Fruit fly (Drosophila melanogaster) whole organism, embryonic: ENCODE results near the gene fne.

Experiments
- ATbp ChIP-seq: fragments of 200-800 bp; sonication (Bioruptor generic); optimal IDR thresholded peaks from 2 replicates; lab custom pipeline; 2017; ENCODE audit warnings: missing biosample characterization, mild to moderate bottlenecking, missing genetic modification characterization, missing genetic modification reagents
- Atf6 ChIP-seq: fragments of 200-800 bp; sonication (Bioruptor generic); IDR thresholded peaks from 2 replicates; pipeline ENCODE4 v1.3.6; 2022; ENCODE audit warnings: missing biosample characterization, missing genetic modification characterization
- CG10209 ChIP-seq: fragments of 200-800 bp; sonication (Bioruptor generic); optimal IDR thresholded peaks from 3 replicates; lab custom pipeline; 2017; ENCODE audit warnings: missing biosample characterization, mild to moderate bottlenecking, missing genetic modification characterization, missing genetic modification reagents
- CG10267 ChIP-seq: fragments of 200-800 bp; sonication (Bioruptor generic); optimal IDR thresholded peaks from 2 replicates; lab custom pipeline; 2018; ENCODE audit warnings: missing biosample characterization, mild to moderate bottlenecking, missing genetic modification characterization, moderate library complexity
- CG10543 ChIP-seq: fragments of 200-800 bp; sonication (Bioruptor generic); optimal IDR thresholded peaks from 3 replicates; lab custom pipeline; 2017; ENCODE audit warnings: missing biosample characterization, mild to moderate bottlenecking, missing genetic modification characterization, moderate library complexity
- CG11398 ChIP-seq: fragments of 200-800 bp; sonication (Bioruptor generic); optimal IDR thresholded peaks from 2 replicates; lab custom pipeline; 2016; ENCODE audit warnings: missing biosample characterization, missing genetic modification characterization
- CG11504 ChIP-seq: fragments of 200-800 bp; sonication (Bioruptor generic); optimal IDR thresholded peaks from 3 replicates; lab custom pipeline; 2019; ENCODE audit warnings: missing biosample characterization, mild to moderate bottlenecking, missing genetic modification characterization, moderate library complexity
- CG12391 ChIP-seq: fragments of 200-800 bp; sonication (Bioruptor generic); optimal IDR thresholded peaks from 3 replicates; lab custom pipeline; 2018; ENCODE audit warnings: missing biosample characterization, mild to moderate bottlenecking, missing genetic modification characterization, moderate library complexity
- CG12769 ChIP-seq: fragments of 200-800 bp; sonication (Bioruptor generic); optimal IDR thresholded peaks from 2 replicates; lab custom pipeline; 2019; ENCODE audit warnings: missing biosample characterization, mild to moderate bottlenecking, missing genetic modification characterization, moderate library complexity
- CG13296 ChIP-seq: fragments of 200-800 bp; sonication (Bioruptor generic); optimal IDR thresholded peaks from 3 replicates; lab custom pipeline; 2018; ENCODE audit warnings: missing biosample characterization, mild to moderate bottlenecking, missing genetic modification characterization
- CG13424 ChIP-seq: fragments of 200-800 bp; sonication (Bioruptor generic); optimal IDR thresholded peaks from 2 replicates; lab custom pipeline; 2019; ENCODE audit warnings: missing biosample characterization, mild to moderate bottlenecking, missing genetic modification characterization, moderate library complexity
- CG15269 ChIP-seq: fragments of 200-800 bp; sonication (Bioruptor generic); optimal IDR thresholded peaks from 2 replicates; lab custom pipeline; 2018; ENCODE audit warnings: missing biosample characterization, mild to moderate bottlenecking, missing genetic modification characterization, moderate library complexity
- CG17385 ChIP-seq: fragments of 200-800 bp; sonication (Bioruptor generic); optimal IDR thresholded peaks from 3 replicates; lab custom pipeline; 2018; ENCODE audit warnings: missing biosample characterization, mild to moderate bottlenecking, missing genetic modification characterization
- CG17829 ChIP-seq: fragments of 200-800 bp; optimal IDR thresholded peaks from 2 replicates; lab custom pipeline; 2019; ENCODE audit warnings: missing biosample characterization, mild to moderate bottlenecking, missing genetic modification characterization, moderate library complexity
- CG30020 ChIP-seq: fragments of 200-800 bp; optimal IDR thresholded peaks from 2 replicates; lab custom pipeline; 2019; ENCODE audit warnings: missing biosample characterization, mild to moderate bottlenecking, missing genetic modification characterization, moderate library complexity
- CG31441 ChIP-seq: fragments of 200-800 bp; sonication (Bioruptor generic); IDR thresholded peaks from 2 replicates; pipeline ENCODE4 v1.3.6; 2022; ENCODE audit warnings: missing biosample characterization, missing genetic modification characterization
- CG32772 ChIP-seq: fragments of 200-800 bp; sonication (Bioruptor generic); IDR thresholded peaks from 2 replicates; pipeline ENCODE4 v1.3.6; 2022; ENCODE audit warnings: missing biosample characterization, missing genetic modification characterization
- CG3407 ChIP-seq: fragments of 200-800 bp; sonication (Bioruptor generic); optimal IDR thresholded peaks from 2 replicates; lab custom pipeline; 2018; ENCODE audit warnings: missing biosample characterization, mild to moderate bottlenecking, missing genetic modification characterization
- CG8924 ChIP-seq: fragments of 200-800 bp; optimal IDR thresholded peaks from 3 replicates; lab custom pipeline; 2019; ENCODE audit warnings: missing biosample characterization, mild to moderate bottlenecking, missing genetic modification characterization, moderate library complexity
- CG9727 ChIP-seq: fragments of 200-800 bp; sonication (Bioruptor generic); optimal IDR thresholded peaks from 3 replicates; lab custom pipeline; 2017; ENCODE audit warnings: missing biosample characterization, mild to moderate bottlenecking, missing genetic modification characterization
- CTCF ChIP-seq: fragments of 200-800 bp; sonication (Bioruptor generic); optimal IDR thresholded peaks from 2 replicates; lab custom pipeline; 2017; ENCODE audit warnings: missing biosample characterization, mild to moderate bottlenecking, missing genetic modification characterization, moderate library complexity
- CoRest ChIP-seq: fragments of 200-800 bp; sonication (Bioruptor generic); optimal IDR thresholded peaks from 3 replicates; lab custom pipeline; 2018; ENCODE audit warnings: missing biosample characterization, mild to moderate bottlenecking, missing genetic modification characterization, moderate library complexity
- Dp ChIP-seq: fragments of 200-800 bp; sonication (Bioruptor generic); optimal IDR thresholded peaks from 2 replicates; lab custom pipeline; 2018; ENCODE audit warnings: missing biosample characterization, mild to moderate bottlenecking, missing genetic modification characterization, moderate library complexity
- E2f1 ChIP-seq: fragments of 200-800 bp; sonication (Bioruptor generic); IDR thresholded peaks from 2 replicates; pipeline ENCODE4 v1.3.6; 2022; ENCODE audit warnings: missing biosample characterization, missing genetic modification characterization
- HHEX ChIP-seq: fragments of 200-800 bp; sonication (Bioruptor generic); optimal IDR thresholded peaks from 3 replicates; lab custom pipeline; 2017; ENCODE audit warnings: missing biosample characterization, mild to moderate bottlenecking, missing genetic modification characterization, missing genetic modification reagents
- HLH3B ChIP-seq: fragments of 200-800 bp; sonication (Bioruptor generic); IDR thresholded peaks from 2 replicates; pipeline ENCODE4 v1.3.6; 2022; ENCODE audit warnings: missing biosample characterization, missing genetic modification characterization
- Hr51 ChIP-seq, 2 experiments: fragments of 200-800 bp; sonication (Bioruptor generic); optimal IDR thresholded peaks; 2 replicates in 1 of 2; 3 replicates in 1 of 2; lab custom pipeline; 2016 to 2018; ENCODE audit warnings: missing biosample characterization in 2 of 2, missing genetic modification characterization in 2 of 2, mild to moderate bottlenecking in 1 of 2, moderate library complexity in 1 of 2
- MTF-1 ChIP-seq: fragments of 200-800 bp; sonication (Bioruptor generic); optimal IDR thresholded peaks from 2 replicates; lab custom pipeline; 2018; ENCODE audit warnings: missing biosample characterization, mild to moderate bottlenecking, missing genetic modification characterization, borderline replicate concordance
- Med ChIP-seq: fragments of 200-800 bp; sonication (Bioruptor generic); peaks from one replicate; lab custom pipeline; 2016; ENCODE audit warnings: missing biosample characterization, missing genetic modification characterization, mild to moderate bottlenecking, inconsistent platforms, moderate library complexity
- Nf-YC ChIP-seq: fragments of 200-800 bp; optimal IDR thresholded peaks from 3 replicates; lab custom pipeline; 2019; ENCODE audit warnings: missing biosample characterization, mild to moderate bottlenecking, missing genetic modification characterization, moderate library complexity
- NfI ChIP-seq: fragments of 200-800 bp; sonication (Bioruptor generic); optimal IDR thresholded peaks from 3 replicates; lab custom pipeline; 2018; ENCODE audit warnings: missing biosample characterization, mild to moderate bottlenecking, missing genetic modification characterization, moderate library complexity
- PHDP ChIP-seq: fragments of 200-800 bp; sonication (Bioruptor generic); optimal IDR thresholded peaks from 3 replicates; lab custom pipeline; 2018; ENCODE audit warnings: missing biosample characterization, mild to moderate bottlenecking, missing genetic modification characterization, moderate library complexity
- Poxn ChIP-seq: fragments of 200-800 bp; sonication (Bioruptor generic); IDR thresholded peaks from 2 replicates; pipeline ENCODE4 v1.3.6; 2022; ENCODE audit warnings: missing biosample characterization, missing genetic modification characterization
- Sox102F ChIP-seq: fragments of 200-800 bp; sonication (Bioruptor generic); optimal IDR thresholded peaks from 2 replicates; lab custom pipeline; 2018; ENCODE audit warnings: missing biosample characterization, mild to moderate bottlenecking, missing genetic modification characterization, moderate library complexity
- Xbp1 ChIP-seq: fragments of 200-800 bp; sonication (Bioruptor generic); optimal IDR thresholded peaks from 3 replicates; lab custom pipeline; 2016; ENCODE audit warnings: missing biosample characterization, mild to moderate bottlenecking, missing genetic modification characterization
- YL-1 ChIP-seq: fragments of 200-800 bp; sonication (Bioruptor generic); optimal IDR thresholded peaks from 3 replicates; lab custom pipeline; 2017; ENCODE audit warnings: missing biosample characterization, mild to moderate bottlenecking, missing genetic modification characterization
- eve ChIP-seq, 2 experiments: fragments of >200 bp; optimal IDR thresholded peaks; 2 replicates each; lab custom pipeline; 2017; ENCODE audit warnings: missing biosample characterization in 2 of 2, missing genetic modification characterization in 2 of 2
- gce ChIP-seq: fragments of 200-800 bp; sonication (Bioruptor generic); IDR thresholded peaks from 3 replicates; pipeline ENCODE4 v1.3.6; 2022; ENCODE audit warnings: missing biosample characterization, missing genetic modification characterization
- hbn ChIP-seq: fragments of 200-800 bp; sonication (Bioruptor generic); IDR thresholded peaks from 2 replicates; pipeline ENCODE4 v1.3.6; 2022; ENCODE audit warnings: missing biosample characterization, missing genetic modification characterization; ENCODE audit not compliant: partially characterized antibody
- nerfin-1 ChIP-seq: fragments of 200-800 bp; sonication (Bioruptor generic); optimal IDR thresholded peaks from 3 replicates; lab custom pipeline; 2019; ENCODE audit warnings: missing biosample characterization, mild to moderate bottlenecking, missing genetic modification characterization, moderate library complexity
- oc ChIP-seq: fragments of 200-800 bp; sonication (Bioruptor generic); optimal IDR thresholded peaks from 2 replicates; lab custom pipeline; 2018; ENCODE audit warnings: missing biosample characterization, mild to moderate bottlenecking, missing genetic modification characterization, moderate library complexity
- phol ChIP-seq: fragments of 200-800 bp; sonication (Bioruptor generic); optimal IDR thresholded peaks from 3 replicates; lab custom pipeline; 2018; ENCODE audit warnings: missing biosample characterization, mild to moderate bottlenecking, missing genetic modification characterization, moderate library complexity
- prd ChIP-seq, 3 experiments: fragments of >200 bp in 2 of 3; fragments of 200-800 bp in 1 of 3; sonication (Bioruptor generic) in 1 of 3; optimal IDR thresholded peaks in 2 of 3; IDR thresholded peaks in 1 of 3; 2 replicates in 2 of 3; 3 replicates in 1 of 3; pipeline versions ENCODE4 v1.3.6 to Lab custom; 2017 to 2022; ENCODE audit warnings: missing biosample characterization in 1 of 3, missing genetic modification characterization in 1 of 3
- sqz ChIP-seq: fragments of 200-800 bp; sonication (Bioruptor generic); optimal IDR thresholded peaks from 3 replicates; lab custom pipeline; 2018; ENCODE audit warnings: missing biosample characterization, mild to moderate bottlenecking, missing genetic modification characterization
- tgo ChIP-seq: fragments of 200-800 bp; sonication (Bioruptor generic); IDR thresholded peaks from 3 replicates; pipeline ENCODE4 v1.3.6; 2022; ENCODE audit warnings: missing biosample characterization, missing genetic modification characterization
- wor ChIP-seq: fragments of 200-800 bp; sonication (Bioruptor generic); IDR thresholded peaks from 2 replicates; pipeline ENCODE4 v1.3.6; 2022; ENCODE audit warnings: missing biosample characterization, missing genetic modification characterization
- yki ChIP-seq: fragments of >200 bp; optimal IDR thresholded peaks from 3 replicates; lab custom pipeline; 2018
- zfh1 ChIP-seq: fragments of 200-800 bp; sonication (Bioruptor generic); IDR thresholded peaks from 3 replicates; pipeline ENCODE4 v1.3.6; 2022; ENCODE audit warnings: missing biosample characterization, missing genetic modification characterization

Gene fne

DNA sequence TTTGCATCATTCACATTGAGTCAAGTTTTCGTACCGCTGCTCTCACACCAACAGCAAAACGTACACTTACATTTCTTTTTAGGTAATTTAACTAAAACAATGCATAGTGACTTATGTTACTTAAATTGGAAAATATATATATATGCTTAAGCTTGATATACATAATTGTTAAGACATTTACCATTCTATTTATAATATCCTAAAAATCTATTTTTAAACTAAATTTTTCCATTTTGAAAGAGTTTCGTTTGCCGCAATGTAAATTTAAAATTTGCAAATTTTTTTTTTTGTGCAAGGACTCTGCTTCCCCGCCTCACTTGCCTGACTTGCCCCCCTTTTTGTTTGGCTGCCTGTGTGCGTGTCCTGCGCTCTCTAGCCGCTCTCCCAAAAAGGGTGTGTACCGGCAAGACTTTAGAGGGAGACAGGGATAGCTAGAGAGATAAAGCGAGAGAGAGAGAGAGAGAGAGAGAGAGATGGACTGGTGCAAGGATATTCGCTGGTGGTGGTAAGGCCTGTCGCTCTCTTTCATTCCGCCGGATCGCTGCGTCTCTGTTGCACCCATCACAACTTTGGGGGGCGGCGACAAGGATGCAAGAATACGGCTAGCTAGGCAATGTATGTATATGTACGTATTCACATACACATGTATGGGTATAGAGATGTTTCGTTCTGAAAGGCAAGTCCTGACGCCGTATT is 20.7 kb downstream of the fne start (continued):
- TF ChIP-seq phol (tag; lab: Kevin White, UChicago) = peak; percentile 47
- peak; percentile 28 for TF ChIP-seq CG10209 (GFP tag; lab: Kevin White, UChicago)
- TF ChIP-seq tgo (GFP tag; lab: Robert Waterston, UW) = peak; percentile 49; the same call in 1 of the 3 replicates
- no peak for TF ChIP-seq YL-1 (GFP tag; lab: Kevin White, UChicago)
- peak; percentile 60 for TF ChIP-seq PHDP (tag; lab: Kevin White, UChicago)
- TF ChIP-seq E2f1 (GFP tag; lab: Robert Waterston, UW) = peak; percentile 47
- peak; percentile 37 for TF ChIP-seq CG10267
- TF ChIP-seq NfI (GFP tag; lab: Kevin White, UChicago) = peak; percentile 4
- TF ChIP-seq CG11398 (GFP tag; lab: Kevin White, UChicago) = no peak
- TF ChIP-seq CG11504 = peak; percentile 71
- 0 out of 2 replicates have a peak, but pooled peaks have one; percentile 15 for TF ChIP-seq CG32772 (GFP tag; lab: Robert Waterston, UW)
- peak; percentile 54 for TF ChIP-seq CoRest (tag; lab: Kevin White, UChicago)
- TF ChIP-seq CG13424 (tag; lab: Kevin White, UChicago) = peak; percentile 66
- peak; percentile 72 for TF ChIP-seq nerfin-1 (tag; lab: Kevin White, UChicago)
- TF ChIP-seq HHEX (GFP tag; lab: Kevin White, UChicago) = peak; percentile 31
- TF ChIP-seq CG3407 (GFP tag; lab: Kevin White, UChicago) = no peak
- peak; percentile 53 for TF ChIP-seq CG12391 (tag; lab: Kevin White, UChicago)
- TF ChIP-seq Poxn (GFP tag; lab: Robert Waterston, UW) = no peak
- TF ChIP-seq prd (optimal IDR thresholded peaks at IDR 0.05; lab: Kevin White, UChicago) = no peak
- peak; percentile 35; the same call in 1 of the 3 replicates for TF ChIP-seq prd (GFP tag; IDR thresholded peaks at IDR 0.05; lab: Robert Waterston, UW)
- peak; percentile 54 for TF ChIP-seq CG9727
- peak; percentile 39 for TF ChIP-seq sqz (GFP tag; lab: Kevin White, UChicago)
- TF ChIP-seq Med (GFP tag; lab: Kevin White, UChicago) = no peak
- TF ChIP-seq MTF-1 = no peak
- peak; percentile 61 for TF ChIP-seq CG15269 (tag; lab: Kevin White, UChicago)
- peak; percentile 70 for TF ChIP-seq CG31441 (GFP tag; lab: Robert Waterston, UW)
- TF ChIP-seq CTCF (GFP tag; lab: Kevin White, UChicago) = no peak
- peak in 1 of 2 experiments; percentile 25 for TF ChIP-seq eve (GFP tag; optimal IDR thresholded peaks at IDR 0.05; lab: Kevin White, UChicago)
- TF ChIP-seq zfh1 = no peak
- no peak for TF ChIP-seq CG12769 (tag; lab: Kevin White, UChicago)
- no peak for TF ChIP-seq Dp (GFP tag; lab: Kevin White, UChicago)
- peak; percentile 54 for TF ChIP-seq yki
- peak; percentile 17 for TF ChIP-seq ATbp (GFP tag; lab: Kevin White, UChicago)
- peak; percentile 61 for TF ChIP-seq Nf-YC (tag; lab: Kevin White, UChicago)
- TF ChIP-seq Sox102F (GFP tag; lab: Kevin White, UChicago) = peak; percentile 56
- TF ChIP-seq CG17829 (tag; lab: Kevin White, UChicago) = peak; percentile 39
- peak; percentile 59 for TF ChIP-seq CG8924 (tag; lab: Kevin White, UChicago)
- peak; percentile 23 for TF ChIP-seq CG13296
- peak; percentile 52; the same call in 1 of the 2 replicates for TF ChIP-seq Atf6 (GFP tag; lab: Robert Waterston, UW)
- TF ChIP-seq gce (GFP tag; lab: Robert Waterston, UW) = 0 out of 3 replicates have a peak, but pooled peaks have one; percentile 19
- TF ChIP-seq oc (tag; lab: Kevin White, UChicago) = no peak
- TF ChIP-seq CG30020 (tag; lab: Kevin White, UChicago) = no peak
- TF ChIP-seq CG17385 (GFP tag; lab: Kevin White, UChicago) = peak; percentile 17
- TF ChIP-seq wor (GFP tag; lab: Robert Waterston, UW) = 0 out of 2 replicates have a peak, but pooled peaks have one; percentile 25
- no peak for TF ChIP-seq CG10543 (GFP tag; lab: Kevin White, UChicago)
- 0 out of 2 replicates have a peak, but pooled peaks have one; percentile 14 for TF ChIP-seq HLH3B (GFP tag; lab: Robert Waterston, UW)
- TF ChIP-seq Xbp1 (GFP tag; lab: Kevin White, UChicago) = no peak
- no peak for TF ChIP-seq hbn (GFP tag; lab: Robert Waterston, UW)
- peak in 1 of 2 experiments; percentile 58 for TF ChIP-seq Hr51 (GFP tag; optimal IDR thresholded peaks at IDR 0.05; lab: Kevin White, UChicago)
